Fruit fly (Drosophila melanogaster): Measurements from ENCODE around the gene Nsf2.

- TF ChIP-seq CG8478 (optimal IDR thresholded peaks at IDR 0.05) (no peak), CTCF (optimal IDR thresholded peaks at IDR 0.05) (no peak)
Observed at dm6 chr3R:13804971-13805603, 32.7 kb downstream of the Nsf2 start.
